Worm (Caenorhabditis elegans) whole organism, L4 larva: Measurements from ENCODE around the gene aqp-12.

Experiments used
- F49E8.2 ChIP-seq: sonication (generic microtip); optimal IDR thresholded peaks from 2 replicates; lab custom pipeline; 2016; ENCODE audit warnings: missing compliant biosample characterization, mild to moderate bottlenecking, missing genetic modification characterization, borderline replicate concordance
- ama-1 ChIP-seq: fragments of 150-350 bp; optimal IDR thresholded peaks from 2 replicates; lab custom pipeline; 2014; ENCODE audit warnings: inconsistent platforms, mixed read lengths
- ceh-28 ChIP-seq: fragments of 150-350 bp; optimal IDR thresholded peaks from 2 replicates; lab custom pipeline; 2014; ENCODE audit warnings: missing biosample characterization, missing genetic modification reagents, missing genetic modification characterization
- hlh-30 ChIP-seq: sonication (generic microtip); optimal IDR thresholded peaks from 2 replicates; lab custom pipeline; 2017; ENCODE audit warnings: antibody characterized with exemption, mild to moderate bottlenecking, missing genetic modification characterization, missing compliant biosample characterization; ENCODE audit not compliant: insufficient read depth
- madf-9 ChIP-seq: fragments of 200-800 bp; sonication (Bioruptor generic); conservative IDR thresholded peaks from 2 replicates; pipeline ENCODE4 v1.3.6; 2022; ENCODE audit warnings: missing genetic modification reagents, missing genetic modification characterization, missing compliant biosample characterization
- zfp-3 ChIP-seq: fragments of 200-800 bp; sonication (Bioruptor generic); conservative IDR thresholded peaks from 2 replicates; pipeline ENCODE4 v1.3.6; 2022; ENCODE audit warnings: missing genetic modification reagents, missing genetic modification characterization, missing compliant biosample characterization

aqp-12 gene

ce11 chrII:12257095-12257494 is 54.1 kb downstream of the aqp-12 start:
- no peak for TF ChIP-seq madf-9
- TF ChIP-seq ama-1 (lab: Kevin White, UChicago), result no peak
- peak; percentile 65 for TF ChIP-seq ceh-28 (tag; lab: Kevin White, UChicago)
- no peak for TF ChIP-seq F49E8.2
- TF ChIP-seq zfp-3, result no peak
- no peak for TF ChIP-seq hlh-30 (tag; lab: Kevin White, UChicago)
- TF ChIP-seq, all 104 proteins: peak for 1
